Fruit fly (Drosophila melanogaster) whole organism, embryonic: Measurements from ENCODE around the gene CG46516.
"Not testable (repeated sequence)": the region's sequence is repeated elsewhere in the genome, so short reads cannot be mapped to it uniquely, and the experiment has no call there.

Experiments used
- CG7963 ChIP-seq: fragments of 200-800 bp; sonication (Bioruptor generic); IDR thresholded peaks from 3 replicates; pipeline ENCODE4 v1.3.6; 2022; ENCODE audit warnings: missing biosample characterization, missing genetic modification characterization; ENCODE audit not compliant: partially characterized antibody
- Sox102F ChIP-seq: fragments of 200-800 bp; sonication (Bioruptor generic); optimal IDR thresholded peaks from 2 replicates; lab custom pipeline; 2018; ENCODE audit warnings: missing biosample characterization, mild to moderate bottlenecking, missing genetic modification characterization, moderate library complexity
- br ChIP-seq: fragments of >200 bp; optimal IDR thresholded peaks from 2 replicates; lab custom pipeline; 2017
- jing ChIP-seq: fragments of 200-800 bp; sonication (Bioruptor generic); optimal IDR thresholded peaks from 2 replicates; lab custom pipeline; 2018; ENCODE audit warnings: missing biosample characterization, mild to moderate bottlenecking, missing genetic modification characterization
- pita ChIP-seq: fragments of 200-800 bp; sonication (Bioruptor generic); optimal IDR thresholded peaks from 2 replicates; lab custom pipeline; 2017; ENCODE audit warnings: missing biosample characterization, mild to moderate bottlenecking, missing genetic modification characterization

DNA sequence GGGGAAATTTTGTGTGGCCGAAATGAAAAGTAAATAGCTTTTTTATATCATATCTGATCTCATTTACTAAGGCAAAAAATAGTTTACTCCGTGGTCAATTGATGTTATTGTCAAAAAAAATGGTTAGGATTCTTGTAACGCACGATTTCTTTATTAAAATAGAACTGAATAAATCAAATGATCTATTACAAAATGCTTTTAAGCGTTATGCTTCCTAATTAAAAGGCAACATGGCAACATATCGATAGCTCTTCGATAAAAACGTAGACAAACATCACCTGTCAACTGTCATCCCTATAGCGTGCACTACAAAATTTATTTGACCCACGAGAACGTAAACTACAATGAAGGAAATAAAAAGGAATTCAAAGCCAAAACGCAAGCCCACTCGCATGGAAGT, 34.9 kb upstream of the CG46516 start, which contains the start of gene CG46510:
- TF ChIP-seq CG7963 (GFP tag; lab: Robert Waterston, UW); Sox102F; jing (GFP tag; lab: Kevin White, UChicago); br (lab: Kevin White, UChicago); pita: not testable (repeated sequence)
